Fruit fly (Drosophila melanogaster) whole organism, embryonic: Measurements from ENCODE around the gene loqs.

Source experiments
- Adf1 ChIP-seq: fragments of 200-800 bp; sonication (Bioruptor generic); IDR thresholded peaks from 2 replicates; pipeline ENCODE4 v1.3.6; 2022; ENCODE audit warnings: missing biosample characterization, missing genetic modification characterization
- B-H2 ChIP-seq: fragments of 200-800 bp; sonication (Bioruptor generic); optimal IDR thresholded peaks from 2 replicates; lab custom pipeline; 2018; ENCODE audit warnings: missing biosample characterization, mild to moderate bottlenecking, missing genetic modification characterization
- Bdp1 ChIP-seq: fragments of 200-800 bp; sonication (Bioruptor generic); optimal IDR thresholded peaks from 3 replicates; lab custom pipeline; 2016; ENCODE audit warnings: missing biosample characterization, missing genetic modification characterization
- CG12155 ChIP-seq: fragments of 200-800 bp; sonication (Bioruptor generic); optimal IDR thresholded peaks from 3 replicates; lab custom pipeline; 2016; ENCODE audit warnings: missing biosample characterization, missing genetic modification characterization
- CG12219 ChIP-seq: fragments of 200-800 bp; sonication (Bioruptor generic); optimal IDR thresholded peaks from 3 replicates; lab custom pipeline; 2018; ENCODE audit warnings: missing biosample characterization, mild to moderate bottlenecking, missing genetic modification characterization
- CG13123 ChIP-seq: fragments of 200-800 bp; sonication (Bioruptor generic); optimal IDR thresholded peaks from 2 replicates; lab custom pipeline; 2016; ENCODE audit warnings: missing biosample characterization, missing genetic modification characterization
- CG13775 ChIP-seq: fragments of 200-800 bp; sonication (Bioruptor generic); optimal IDR thresholded peaks from 3 replicates; lab custom pipeline; 2017; ENCODE audit warnings: missing biosample characterization, mild to moderate bottlenecking, missing genetic modification characterization
- CG14014 ChIP-seq: fragments of 200-800 bp; sonication (Bioruptor generic); IDR thresholded peaks from 2 replicates; pipeline ENCODE4 v1.3.6; 2022; ENCODE audit warnings: missing biosample characterization, missing genetic modification characterization
- CG15269 ChIP-seq: fragments of 200-800 bp; sonication (Bioruptor generic); optimal IDR thresholded peaks from 2 replicates; lab custom pipeline; 2018; ENCODE audit warnings: missing biosample characterization, mild to moderate bottlenecking, missing genetic modification characterization, moderate library complexity
- CG15514 ChIP-seq: fragments of 200-800 bp; sonication (Bioruptor generic); optimal IDR thresholded peaks from 3 replicates; lab custom pipeline; 2017; ENCODE audit warnings: missing biosample characterization, missing genetic modification characterization, mild to moderate bottlenecking, moderate library complexity, missing genetic modification reagents
- CG17328 ChIP-seq: fragments of 200-800 bp; sonication (Bioruptor generic); IDR thresholded peaks from 2 replicates; pipeline ENCODE4 v1.3.6; 2022; ENCODE audit warnings: missing biosample characterization, missing genetic modification characterization
- CG17612 ChIP-seq: fragments of 200-800 bp; sonication (Bioruptor generic); IDR thresholded peaks from 2 replicates; pipeline ENCODE4 v1.3.6; 2022; ENCODE audit warnings: missing biosample characterization, missing genetic modification characterization
- CG18011 ChIP-seq: fragments of 200-800 bp; sonication (Bioruptor generic); optimal IDR thresholded peaks from 2 replicates; lab custom pipeline; 2017; ENCODE audit warnings: missing biosample characterization, missing genetic modification characterization, mild to moderate bottlenecking, moderate library complexity, missing genotype
- CG18599 ChIP-seq: fragments of 200-800 bp; sonication (Bioruptor generic); optimal IDR thresholded peaks from 3 replicates; lab custom pipeline; 2017; ENCODE audit warnings: missing biosample characterization, missing genetic modification characterization, mild to moderate bottlenecking, moderate library complexity, missing genetic modification reagents
- CG18619 ChIP-seq: fragments of 200-800 bp; sonication (Bioruptor generic); optimal IDR thresholded peaks from 3 replicates; lab custom pipeline; 2017; ENCODE audit warnings: missing biosample characterization, mild to moderate bottlenecking, missing genetic modification characterization
- CG2678 ChIP-seq: fragments of 200-800 bp; sonication (Bioruptor generic); optimal IDR thresholded peaks from 3 replicates; lab custom pipeline; 2019; ENCODE audit warnings: missing biosample characterization, mild to moderate bottlenecking, missing genetic modification characterization, moderate library complexity
- CG6272 ChIP-seq: fragments of 200-800 bp; sonication (Bioruptor generic); IDR thresholded peaks from 2 replicates; pipeline ENCODE4 v1.3.6; 2022; ENCODE audit warnings: missing biosample characterization, missing genetic modification characterization
- CG7786 ChIP-seq: fragments of 200-800 bp; sonication (Bioruptor generic); optimal IDR thresholded peaks from 2 replicates; lab custom pipeline; 2016; ENCODE audit warnings: missing biosample characterization, missing genetic modification characterization
- CG8089 ChIP-seq: fragments of 200-800 bp; sonication (Bioruptor generic); optimal IDR thresholded peaks from 3 replicates; lab custom pipeline; 2016; ENCODE audit warnings: missing biosample characterization, missing genetic modification characterization
- CG8388 ChIP-seq: fragments of 200-800 bp; sonication (Bioruptor generic); optimal IDR thresholded peaks from 2 replicates; lab custom pipeline; 2019; ENCODE audit warnings: missing biosample characterization, mild to moderate bottlenecking, missing genetic modification characterization, moderate library complexity
- CG9727 ChIP-seq: fragments of 200-800 bp; sonication (Bioruptor generic); optimal IDR thresholded peaks from 3 replicates; lab custom pipeline; 2017; ENCODE audit warnings: missing biosample characterization, mild to moderate bottlenecking, missing genetic modification characterization
- D19B ChIP-seq: fragments of 200-800 bp; sonication (Bioruptor generic); optimal IDR thresholded peaks from 2 replicates; lab custom pipeline; 2017; ENCODE audit warnings: missing biosample characterization, mild to moderate bottlenecking, missing genetic modification characterization
- Dad ChIP-seq: fragments of 200-800 bp; sonication (Bioruptor generic); optimal IDR thresholded peaks from 3 replicates; lab custom pipeline; 2016; ENCODE audit warnings: missing biosample characterization, missing genetic modification characterization
- Dp ChIP-seq: fragments of 200-800 bp; sonication (Bioruptor generic); optimal IDR thresholded peaks from 2 replicates; lab custom pipeline; 2018; ENCODE audit warnings: missing biosample characterization, mild to moderate bottlenecking, missing genetic modification characterization, moderate library complexity
- Hsf ChIP-seq: fragments of 200-800 bp; sonication (Bioruptor generic); optimal IDR thresholded peaks from 3 replicates; lab custom pipeline; 2016; ENCODE audit warnings: missing biosample characterization, missing genetic modification characterization
- Lim3 ChIP-seq: fragments of 200-800 bp; sonication (Bioruptor generic); IDR thresholded peaks from 2 replicates; pipeline ENCODE4 v1.3.6; 2022; ENCODE audit warnings: missing biosample characterization, missing genetic modification characterization
- Optix ChIP-seq: fragments of 200-800 bp; sonication (Bioruptor generic); IDR thresholded peaks from 3 replicates; pipeline ENCODE4 v1.3.6; 2022; ENCODE audit warnings: missing biosample characterization, missing genetic modification characterization
- Ptx1 ChIP-seq: fragments of 200-800 bp; sonication (Bioruptor generic); IDR thresholded peaks from 2 replicates; pipeline ENCODE4 v1.3.6; 2022; ENCODE audit warnings: missing biosample characterization, missing genetic modification characterization
- Sin3A ChIP-seq: fragments of >200 bp; optimal IDR thresholded peaks from 2 replicates; lab custom pipeline; 2018
- Six4 ChIP-seq: fragments of 200-800 bp; sonication (Bioruptor generic); optimal IDR thresholded peaks from 2 replicates; lab custom pipeline; 2016; ENCODE audit warnings: missing biosample characterization, missing genetic modification characterization
- Spps ChIP-seq: fragments of 200-800 bp; sonication (Bioruptor generic); optimal IDR thresholded peaks from 2 replicates; lab custom pipeline; 2018; ENCODE audit warnings: missing biosample characterization, mild to moderate bottlenecking, missing genetic modification characterization
- Sry-β ChIP-seq: fragments of 200-800 bp; sonication (Bioruptor generic); optimal IDR thresholded peaks from 2 replicates; lab custom pipeline; 2018; ENCODE audit warnings: missing biosample characterization, mild to moderate bottlenecking, missing genetic modification characterization, moderate library complexity
- amos ChIP-seq: fragments of 200-800 bp; sonication (Bioruptor generic); IDR thresholded peaks from 2 replicates; pipeline ENCODE4 v1.3.6; 2022; ENCODE audit warnings: missing biosample characterization, missing genetic modification characterization; ENCODE audit not compliant: partially characterized antibody
- ash1 ChIP-seq: fragments of 200-800 bp; sonication (Bioruptor generic); optimal IDR thresholded peaks from 2 replicates; lab custom pipeline; 2018; ENCODE audit warnings: missing biosample characterization, mild to moderate bottlenecking, missing genetic modification characterization
- bbx ChIP-seq: fragments of 200-800 bp; sonication (Bioruptor generic); IDR thresholded peaks from 2 replicates; pipeline ENCODE4 v1.3.6; 2022; ENCODE audit warnings: missing biosample characterization, missing genetic modification characterization; ENCODE audit not compliant: partially characterized antibody
- ci ChIP-seq: fragments of 200-800 bp; sonication (Bioruptor generic); IDR thresholded peaks from 3 replicates; pipeline ENCODE4 v1.3.6; 2022; ENCODE audit warnings: missing biosample characterization, missing genetic modification characterization
- da ChIP-seq: fragments of 200-800 bp; sonication (Bioruptor generic); optimal IDR thresholded peaks from 2 replicates; lab custom pipeline; 2016; ENCODE audit warnings: missing biosample characterization, missing genetic modification characterization
- dmrt11E ChIP-seq: fragments of 200-800 bp; sonication (Bioruptor generic); optimal IDR thresholded peaks from 3 replicates; lab custom pipeline; 2018; ENCODE audit warnings: missing biosample characterization, mild to moderate bottlenecking, missing genetic modification characterization, moderate library complexity
- gcm ChIP-seq: fragments of 200-800 bp; sonication (Bioruptor generic); optimal IDR thresholded peaks from 2 replicates; lab custom pipeline; 2019; ENCODE audit warnings: missing biosample characterization, mild to moderate bottlenecking, missing genetic modification characterization, moderate library complexity
- hkb ChIP-seq, 2 experiments: fragments of 200-800 bp in 1 of 2; fragments of >200 bp in 1 of 2; sonication (Bioruptor generic) in 1 of 2; IDR thresholded peaks in 1 of 2; optimal IDR thresholded peaks in 1 of 2; 2 replicates each; pipeline versions ENCODE4 v1.3.6 to Lab custom; 2017 to 2022; ENCODE audit warnings: missing biosample characterization in 1 of 2, missing genetic modification characterization in 1 of 2
- hth ChIP-seq: fragments of >200 bp; optimal IDR thresholded peaks from 2 replicates; lab custom pipeline; 2017; ENCODE audit warnings: inconsistent platforms
- prd ChIP-seq, 3 experiments: fragments of >200 bp in 2 of 3; fragments of 200-800 bp in 1 of 3; sonication (Bioruptor generic) in 1 of 3; optimal IDR thresholded peaks in 2 of 3; IDR thresholded peaks in 1 of 3; 2 replicates in 2 of 3; 3 replicates in 1 of 3; pipeline versions ENCODE4 v1.3.6 to Lab custom; 2017 to 2022; ENCODE audit warnings: missing biosample characterization in 1 of 3, missing genetic modification characterization in 1 of 3
- pzg ChIP-seq: fragments of 200-800 bp; sonication (Bioruptor generic); optimal IDR thresholded peaks from 3 replicates; lab custom pipeline; 2018; ENCODE audit warnings: missing biosample characterization, mild to moderate bottlenecking, missing genetic modification characterization, moderate library complexity
- slp2 ChIP-seq: fragments of 200-800 bp; sonication (Bioruptor generic); optimal IDR thresholded peaks from 2 replicates; lab custom pipeline; 2016; ENCODE audit warnings: missing biosample characterization, missing genetic modification characterization
- sr ChIP-seq: fragments of 200-800 bp; sonication (Bioruptor generic); IDR thresholded peaks from 3 replicates; pipeline ENCODE4 v1.3.6; 2022; ENCODE audit warnings: missing biosample characterization, missing genetic modification characterization
- sug ChIP-seq: fragments of 200-800 bp; optimal IDR thresholded peaks from 2 replicates; lab custom pipeline; 2019; ENCODE audit warnings: missing biosample characterization, mild to moderate bottlenecking, missing genetic modification characterization, moderate library complexity
- twi ChIP-seq: fragments of 200-800 bp; optimal IDR thresholded peaks from 2 replicates; lab custom pipeline; 2019; ENCODE audit warnings: missing biosample characterization, mild to moderate bottlenecking, missing genetic modification characterization, moderate library complexity
- usp ChIP-seq: fragments of >200 bp; optimal IDR thresholded peaks from 2 replicates; lab custom pipeline; 2017; ENCODE audit warnings: missing biosample characterization, missing genetic modification characterization
- wor ChIP-seq: fragments of 200-800 bp; sonication (Bioruptor generic); IDR thresholded peaks from 2 replicates; pipeline ENCODE4 v1.3.6; 2022; ENCODE audit warnings: missing biosample characterization, missing genetic modification characterization
- zen2 ChIP-seq: fragments of 200-800 bp; sonication (Bioruptor generic); IDR thresholded peaks from 3 replicates; pipeline ENCODE4 v1.3.6; 2022; ENCODE audit warnings: missing biosample characterization, missing genetic modification characterization; ENCODE audit not compliant: partially characterized antibody

The loqs gene

dm6 chr2L:13378488-13378964, 3.9 kb upstream of the loqs start, which contains the start of the genes CG9302 and beta'COP (continued):
- TF ChIP-seq Adf1 (GFP tag; lab: Robert Waterston, UW) (peak; percentile 48; the same call in 1 of the 2 replicates), CG18619 (GFP tag; lab: Kevin White, UChicago) (peak; percentile 68), Sin3A (lab: Kevin White, UChicago) (peak; percentile 83), amos (GFP tag; lab: Robert Waterston, UW) (peak; percentile 63), CG18011 (GFP tag; lab: Kevin White, UChicago) (peak; percentile 24), ci (no peak), gcm (GFP tag; lab: Kevin White, UChicago) (no peak), CG9727 (peak; percentile 78), zen2 (no peak; the same call in 2 of the 3 replicates), sr (GFP tag; lab: Robert Waterston, UW) (no peak), CG2678 (tag; lab: Kevin White, UChicago) (no peak), Dp (GFP tag; lab: Kevin White, UChicago) (peak; percentile 5), dmrt11E (tag; lab: Kevin White, UChicago) (peak; percentile 67), CG18599 (no peak), CG15269 (tag; lab: Kevin White, UChicago) (no peak), pzg (GFP tag; lab: Kevin White, UChicago) (peak; percentile 35), prd (optimal IDR thresholded peaks at IDR 0.05; lab: Kevin White, UChicago) (no peak), prd (GFP tag; IDR thresholded peaks at IDR 0.05; lab: Robert Waterston, UW) (peak; percentile 75; the same call in 2 of the 3 replicates), CG15514 (peak; percentile 67), CG14014 (GFP tag; lab: Robert Waterston, UW) (no peak; the same call in 1 of the 2 replicates), CG17328 (GFP tag; lab: Robert Waterston, UW) (no peak), D19B (GFP tag; lab: Kevin White, UChicago) (no peak), Spps (tag; lab: Kevin White, UChicago) (peak; percentile 12), sug (tag; lab: Kevin White, UChicago) (peak; percentile 85), CG12155 (GFP tag; lab: Kevin White, UChicago) (peak; percentile 77), CG13775 (GFP tag; lab: Kevin White, UChicago) (peak; percentile 83), CG8089 (no peak), CG6272 (GFP tag; lab: Robert Waterston, UW) (peak; percentile 58; the same call in 1 of the 2 replicates), wor (GFP tag; lab: Robert Waterston, UW) (no peak; the same call in 1 of the 2 replicates), CG13123 (GFP tag; lab: Kevin White, UChicago) (peak; percentile 33), bbx (GFP tag; lab: Robert Waterston, UW) (no peak; the same call in 1 of the 2 replicates), CG17612 (GFP tag; lab: Robert Waterston, UW) (no peak), da (no peak), Ptx1 (peak; percentile 70), CG12219 (GFP tag; lab: Kevin White, UChicago) (no peak), twi (tag; lab: Kevin White, UChicago) (peak; percentile 65), ash1 (GFP tag; lab: Kevin White, UChicago) (no peak), Optix (GFP tag; lab: Robert Waterston, UW) (no peak), Sry-β (GFP tag; lab: Kevin White, UChicago) (peak; percentile 98), B-H2 (peak; percentile 77), Bdp1 (peak; percentile 69), Dad (GFP tag; lab: Kevin White, UChicago) (peak; percentile 14), Six4 (peak; percentile 23), CG7786 (GFP tag; lab: Kevin White, UChicago) (peak; percentile 48), CG8388 (peak; percentile 50), hth (lab: Kevin White, UChicago) (no peak), usp (GFP tag; lab: Kevin White, UChicago) (no peak), slp2 (GFP tag; lab: Kevin White, UChicago) (peak; percentile 21), hkb (optimal IDR thresholded peaks at IDR 0.05; lab: Kevin White, UChicago) (no peak), hkb (GFP tag; IDR thresholded peaks at IDR 0.05; lab: Robert Waterston, UW) (no peak), Lim3 (GFP tag; lab: Robert Waterston, UW) (no peak), Hsf (peak; percentile 61)
